Worm (Caenorhabditis elegans) whole organism, late embryonic: Measurements from ENCODE around the gene fbxa-208.

Experiments
- C38D4.7 ChIP-seq: fragments of 200-800 bp; sonication (Bioruptor generic); optimal IDR thresholded peaks from 2 replicates; lab custom pipeline; 2018; ENCODE audit warnings: mild to moderate bottlenecking, missing genetic modification characterization, moderate library complexity, missing compliant biosample characterization
- ceh-48 ChIP-seq: sonication (generic microtip); optimal IDR thresholded peaks from 2 replicates; lab custom pipeline; 2016; ENCODE audit warnings: missing genetic modification characterization, inconsistent platforms, missing compliant biosample characterization
- dve-1 ChIP-seq: sonication (generic microtip); optimal IDR thresholded peaks from 2 replicates; lab custom pipeline; 2017; ENCODE audit warnings: antibody characterized with exemption, mild to moderate bottlenecking, missing genetic modification characterization, missing compliant biosample characterization
- elt-2 ChIP-seq: sonication (generic microtip); optimal IDR thresholded peaks from 2 replicates; lab custom pipeline; 2016; ENCODE audit warnings: missing genetic modification reagents, missing genetic modification characterization, missing compliant biosample characterization
- fax-1 ChIP-seq: sonication (generic microtip); optimal IDR thresholded peaks from 2 replicates; lab custom pipeline; 2016; ENCODE audit warnings: missing genotype, missing genetic modification characterization, missing compliant biosample characterization
- fkh-6 ChIP-seq: sonication (generic microtip); optimal IDR thresholded peaks from 2 replicates; lab custom pipeline; 2016; ENCODE audit warnings: missing genetic modification characterization, missing compliant biosample characterization
- hlh-30 ChIP-seq: sonication (generic microtip); optimal IDR thresholded peaks from 2 replicates; lab custom pipeline; 2017; ENCODE audit warnings: antibody characterized with exemption, missing genetic modification characterization, missing compliant biosample characterization; ENCODE audit not compliant: insufficient read depth
- nhr-11 ChIP-seq: fragments of 150-350 bp; optimal IDR thresholded peaks from 2 replicates; lab custom pipeline; 2014; ENCODE audit warnings: missing biosample characterization, missing genetic modification characterization
- pat-9 ChIP-seq: fragments of 200-800 bp; sonication (Bioruptor generic); optimal IDR thresholded peaks from 2 replicates; lab custom pipeline; 2018; ENCODE audit warnings: mild to moderate bottlenecking, missing genetic modification characterization, moderate library complexity, missing compliant biosample characterization
- pros-1 ChIP-seq: fragments of 150-350 bp; optimal IDR thresholded peaks from 2 replicates; lab custom pipeline; 2014; ENCODE audit warnings: missing biosample characterization, missing genetic modification reagents, missing genetic modification characterization
- unc-86 ChIP-seq: sonication (generic microtip); optimal IDR thresholded peaks from 2 replicates; lab custom pipeline; 2016; ENCODE audit warnings: missing genetic modification characterization, missing compliant biosample characterization
- zip-5 ChIP-seq: sonication (generic microtip); optimal IDR thresholded peaks from 2 replicates; lab custom pipeline; 2016; ENCODE audit warnings: missing genetic modification characterization, missing compliant biosample characterization

The fbxa-208 gene

DNA sequence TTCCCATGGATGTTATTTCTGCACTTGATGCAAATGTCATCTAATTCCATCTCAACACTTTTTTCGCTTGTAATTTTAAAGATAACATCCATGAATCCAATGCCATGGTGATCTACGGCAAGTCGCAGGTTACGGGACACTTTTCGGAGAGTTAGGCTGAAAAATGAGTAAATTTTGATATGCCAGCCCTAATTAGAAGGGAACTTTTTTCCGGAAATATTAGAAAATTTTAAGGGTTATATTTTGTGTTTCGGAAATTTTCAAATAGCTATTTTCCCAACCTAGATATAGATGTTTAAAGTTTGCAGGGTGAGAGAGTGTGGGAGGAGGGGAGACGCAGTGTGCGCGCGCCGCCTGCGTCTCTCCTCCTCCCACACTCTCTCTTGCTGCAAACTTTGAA, 50.7 kb downstream of the fbxa-208 start:
- TF ChIP-seq zip-5 (tag; lab: Kevin White, UChicago): no peak
- TF ChIP-seq nhr-11 (tag; lab: Kevin White, UChicago): no peak
- no peak for TF ChIP-seq C38D4.7
- TF ChIP-seq pat-9: no peak
- no peak for TF ChIP-seq pros-1
- TF ChIP-seq unc-86 (tag; lab: Kevin White, UChicago): no peak

DNA sequence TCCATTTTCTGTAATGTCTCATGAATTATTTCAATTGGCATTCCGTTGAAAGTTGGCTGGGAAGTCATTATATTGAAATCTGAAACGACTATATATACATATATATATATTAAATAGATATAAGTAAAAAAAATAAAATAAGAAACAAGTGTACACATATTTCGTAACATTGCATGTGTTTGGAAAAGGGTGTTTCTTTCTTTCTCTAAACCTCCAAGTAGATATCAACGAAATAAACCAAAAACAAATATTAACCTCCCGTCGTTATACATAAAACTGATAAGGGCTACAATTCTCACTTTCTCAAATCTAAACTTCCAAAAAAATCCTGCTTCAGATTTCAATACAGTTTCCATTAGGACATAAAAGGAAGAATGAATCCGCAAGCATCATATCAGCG, 51.6 kb downstream of the fbxa-208 start, which contains the start of gene fbxa-79:
fbxa-79 (minus strand) TSS at position 86 of the 400 bp plus-strand sequence.
- TF ChIP-seq elt-2 (tag; lab: Kevin White, UChicago): peak; percentile 9
- no peak for TF ChIP-seq ceh-48 (tag; lab: Kevin White, UChicago)

DNA sequence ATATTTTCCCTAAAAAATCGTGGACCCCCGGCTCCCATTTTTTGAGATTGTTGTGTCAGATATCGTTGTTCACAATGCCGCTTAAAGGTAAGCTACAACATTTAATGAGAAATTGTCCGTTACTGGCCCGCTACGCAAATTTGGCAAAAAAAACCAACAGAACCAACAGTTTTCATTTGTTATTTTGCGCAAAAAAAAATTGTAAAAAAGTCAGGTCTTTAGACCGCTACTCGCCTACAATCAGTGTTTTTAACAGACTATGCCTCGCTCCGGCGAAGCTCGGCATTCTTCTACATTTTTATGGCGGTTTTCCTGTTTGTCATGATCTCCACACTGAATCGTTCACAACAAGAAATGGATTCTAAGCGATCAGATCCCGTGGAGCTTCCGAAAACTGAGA, 52.3 kb downstream of the fbxa-208 start, which contains the start of gene Y82E9BL.12:
Y82E9BL.12 (plus strand) TSS at position 301 of the 400 bp plus-strand sequence.
- no peak for TF ChIP-seq hlh-30 (tag; lab: Kevin White, UChicago)
- TF ChIP-seq fkh-6 (tag; lab: Kevin White, UChicago): no peak
- TF ChIP-seq dve-1: no peak
- TF ChIP-seq fax-1 (tag; lab: Kevin White, UChicago): no peak
